Fruit fly (Drosophila melanogaster) whole organism, embryonic: ENCODE measurements around the gene Ilp1.

Experiments
- Ada2b ChIP-seq: fragments of 200-800 bp; sonication (Bioruptor generic); IDR thresholded peaks from 2 replicates; pipeline ENCODE4 v1.3.6; 2022; ENCODE audit warnings: missing biosample characterization, missing genetic modification characterization
- Adf1 ChIP-seq: fragments of 200-800 bp; sonication (Bioruptor generic); IDR thresholded peaks from 2 replicates; pipeline ENCODE4 v1.3.6; 2022; ENCODE audit warnings: missing biosample characterization, missing genetic modification characterization
- Atf6 ChIP-seq: fragments of 200-800 bp; sonication (Bioruptor generic); IDR thresholded peaks from 2 replicates; pipeline ENCODE4 v1.3.6; 2022; ENCODE audit warnings: missing biosample characterization, missing genetic modification characterization
- B-H2 ChIP-seq: fragments of 200-800 bp; sonication (Bioruptor generic); optimal IDR thresholded peaks from 2 replicates; lab custom pipeline; 2018; ENCODE audit warnings: missing biosample characterization, mild to moderate bottlenecking, missing genetic modification characterization
- CG10267 ChIP-seq: fragments of 200-800 bp; sonication (Bioruptor generic); optimal IDR thresholded peaks from 2 replicates; lab custom pipeline; 2018; ENCODE audit warnings: missing biosample characterization, mild to moderate bottlenecking, missing genetic modification characterization, moderate library complexity
- CG11696 ChIP-seq: fragments of 200-800 bp; sonication (Bioruptor generic); IDR thresholded peaks from 2 replicates; pipeline ENCODE4 v1.3.6; 2022; ENCODE audit warnings: missing biosample characterization, missing genetic modification characterization
- CG11723 ChIP-seq: fragments of 200-800 bp; sonication (Bioruptor generic); optimal IDR thresholded peaks from 2 replicates; lab custom pipeline; 2017; ENCODE audit warnings: missing biosample characterization, mild to moderate bottlenecking, missing genetic modification characterization
- CG1792 ChIP-seq: fragments of 200-800 bp; sonication (Bioruptor generic); optimal IDR thresholded peaks from 2 replicates; lab custom pipeline; 2016; ENCODE audit warnings: missing biosample characterization, missing genetic modification characterization
- CG2712 ChIP-seq: fragments of 200-800 bp; optimal IDR thresholded peaks from 3 replicates; lab custom pipeline; 2019; ENCODE audit warnings: missing biosample characterization, mild to moderate bottlenecking, missing genetic modification characterization, moderate library complexity
- CG31441 ChIP-seq: fragments of 200-800 bp; sonication (Bioruptor generic); IDR thresholded peaks from 2 replicates; pipeline ENCODE4 v1.3.6; 2022; ENCODE audit warnings: missing biosample characterization, missing genetic modification characterization
- CG33213 ChIP-seq: fragments of 200-800 bp; sonication (Bioruptor generic); optimal IDR thresholded peaks from 3 replicates; lab custom pipeline; 2016; ENCODE audit warnings: missing biosample characterization, missing genetic modification characterization
- CG42726 ChIP-seq: fragments of 200-800 bp; sonication (Bioruptor generic); IDR thresholded peaks from 2 replicates; pipeline ENCODE4 v1.3.6; 2022; ENCODE audit warnings: missing biosample characterization, missing genetic modification characterization; ENCODE audit not compliant: partially characterized antibody
- CG4328 ChIP-seq: fragments of 200-800 bp; sonication (Bioruptor generic); optimal IDR thresholded peaks from 3 replicates; lab custom pipeline; 2017; ENCODE audit warnings: missing biosample characterization, missing genetic modification reagents, missing genetic modification characterization
- CG4424 ChIP-seq: fragments of 200-800 bp; sonication (Bioruptor generic); optimal IDR thresholded peaks from 3 replicates; lab custom pipeline; 2016; ENCODE audit warnings: missing biosample characterization, missing genetic modification characterization
- CG5180 ChIP-seq: fragments of 200-800 bp; sonication (Bioruptor generic); optimal IDR thresholded peaks from 3 replicates; lab custom pipeline; 2017; ENCODE audit warnings: missing biosample characterization, missing genetic modification characterization, mild to moderate bottlenecking, moderate library complexity, missing genetic modification reagents
- CG6272 ChIP-seq: fragments of 200-800 bp; sonication (Bioruptor generic); IDR thresholded peaks from 2 replicates; pipeline ENCODE4 v1.3.6; 2022; ENCODE audit warnings: missing biosample characterization, missing genetic modification characterization
- CG7357 ChIP-seq: fragments of 200-800 bp; sonication (Bioruptor generic); IDR thresholded peaks from 3 replicates; pipeline ENCODE4 v1.3.6; 2022; ENCODE audit warnings: missing biosample characterization, missing genetic modification characterization
- CG8924 ChIP-seq: fragments of 200-800 bp; optimal IDR thresholded peaks from 3 replicates; lab custom pipeline; 2019; ENCODE audit warnings: missing biosample characterization, mild to moderate bottlenecking, missing genetic modification characterization, moderate library complexity
- CG9609 ChIP-seq: fragments of 200-800 bp; sonication (Bioruptor generic); optimal IDR thresholded peaks from 3 replicates; lab custom pipeline; 2016; ENCODE audit warnings: missing biosample characterization, missing genetic modification characterization
- CHES-1-like ChIP-seq: fragments of 200-800 bp; sonication (Bioruptor generic); optimal IDR thresholded peaks from 2 replicates; lab custom pipeline; 2016; ENCODE audit warnings: missing biosample characterization, missing genetic modification characterization
- D19A ChIP-seq: fragments of 200-800 bp; optimal IDR thresholded peaks from 3 replicates; lab custom pipeline; 2019; ENCODE audit warnings: missing biosample characterization, mild to moderate bottlenecking, missing genetic modification characterization, moderate library complexity
- Dfd ChIP-seq, 2 experiments: fragments of >200 bp; optimal IDR thresholded peaks; 2 replicates each; lab custom pipeline; 2017; ENCODE audit warnings: missing biosample characterization in 2 of 2, missing genetic modification characterization in 2 of 2
- Hand ChIP-seq: fragments of 200-800 bp; sonication (Bioruptor generic); optimal IDR thresholded peaks from 2 replicates; lab custom pipeline; 2017; ENCODE audit warnings: mild to moderate bottlenecking, missing biosample characterization, missing genetic modification reagents, missing genetic modification characterization
- HmgZ ChIP-seq: fragments of 200-800 bp; sonication (Bioruptor generic); optimal IDR thresholded peaks from 2 replicates; lab custom pipeline; 2018; ENCODE audit warnings: missing biosample characterization, mild to moderate bottlenecking, missing genetic modification characterization
- Hr78 ChIP-seq, 2 experiments: fragments of 200-800 bp in 1 of 2; fragments of >200 bp in 1 of 2; sonication (Bioruptor generic) in 1 of 2; optimal IDR thresholded peaks; 2 replicates each; lab custom pipeline; 2017 to 2019; ENCODE audit warnings: missing biosample characterization in 2 of 2, missing genetic modification characterization in 2 of 2, mild to moderate bottlenecking in 1 of 2, moderate library complexity in 1 of 2
- Lim3 ChIP-seq: fragments of 200-800 bp; sonication (Bioruptor generic); IDR thresholded peaks from 2 replicates; pipeline ENCODE4 v1.3.6; 2022; ENCODE audit warnings: missing biosample characterization, missing genetic modification characterization
- Oli ChIP-seq: fragments of 200-800 bp; sonication (Bioruptor generic); optimal IDR thresholded peaks from 2 replicates; lab custom pipeline; 2018; ENCODE audit warnings: missing biosample characterization, mild to moderate bottlenecking, missing genetic modification characterization, moderate library complexity
- Sox100B ChIP-seq: fragments of 200-800 bp; sonication (Bioruptor generic); optimal IDR thresholded peaks from 3 replicates; lab custom pipeline; 2018; ENCODE audit warnings: missing biosample characterization, mild to moderate bottlenecking, missing genetic modification characterization
- Sry-β ChIP-seq: fragments of 200-800 bp; sonication (Bioruptor generic); optimal IDR thresholded peaks from 2 replicates; lab custom pipeline; 2018; ENCODE audit warnings: missing biosample characterization, mild to moderate bottlenecking, missing genetic modification characterization, moderate library complexity
- aop ChIP-seq: fragments of 200-800 bp; sonication (Bioruptor generic); IDR thresholded peaks from 2 replicates; pipeline ENCODE4 v1.3.6; 2022; ENCODE audit warnings: missing biosample characterization, missing genetic modification characterization
- bcd ChIP-seq: fragments of 200-800 bp; sonication (Bioruptor generic); optimal IDR thresholded peaks from 2 replicates; lab custom pipeline; 2017; ENCODE audit warnings: missing biosample characterization, mild to moderate bottlenecking, missing genetic modification characterization
- eyg ChIP-seq: fragments of 200-800 bp; sonication (Bioruptor generic); optimal IDR thresholded peaks from 3 replicates; lab custom pipeline; 2016; ENCODE audit warnings: missing biosample characterization, missing genetic modification characterization
- gce ChIP-seq: fragments of 200-800 bp; sonication (Bioruptor generic); IDR thresholded peaks from 3 replicates; pipeline ENCODE4 v1.3.6; 2022; ENCODE audit warnings: missing biosample characterization, missing genetic modification characterization
- ken ChIP-seq: fragments of 200-800 bp; sonication (Bioruptor generic); IDR thresholded peaks from 3 replicates; pipeline ENCODE4 v1.3.6; 2022; ENCODE audit warnings: missing biosample characterization, missing genetic modification characterization
- lov ChIP-seq, 2 experiments: fragments of 200-800 bp in 1 of 2; fragments of >200 bp in 1 of 2; sonication (Bioruptor generic) in 1 of 2; IDR thresholded peaks in 1 of 2; optimal IDR thresholded peaks in 1 of 2; 2 replicates in 1 of 2; 3 replicates in 1 of 2; pipeline versions ENCODE4 v1.3.6 to Lab custom; 2017 to 2022; ENCODE audit warnings: missing biosample characterization in 1 of 2, missing genetic modification characterization in 1 of 2
- nau ChIP-seq: fragments of 200-800 bp; sonication (Bioruptor generic); optimal IDR thresholded peaks from 3 replicates; lab custom pipeline; 2017; ENCODE audit warnings: missing biosample characterization, mild to moderate bottlenecking, missing genetic modification characterization, missing genetic modification reagents
- nmo ChIP-seq: fragments of 200-800 bp; sonication (Bioruptor generic); optimal IDR thresholded peaks from 2 replicates; lab custom pipeline; 2018; ENCODE audit warnings: missing biosample characterization, mild to moderate bottlenecking, missing genetic modification characterization, moderate library complexity
- phol ChIP-seq: fragments of 200-800 bp; sonication (Bioruptor generic); optimal IDR thresholded peaks from 3 replicates; lab custom pipeline; 2018; ENCODE audit warnings: missing biosample characterization, mild to moderate bottlenecking, missing genetic modification characterization, moderate library complexity
- repo ChIP-seq: fragments of 200-800 bp; sonication (Bioruptor generic); optimal IDR thresholded peaks from 2 replicates; lab custom pipeline; 2016; ENCODE audit warnings: missing biosample characterization, missing genetic modification characterization
- sc ChIP-seq, 3 experiments: fragments of >200 bp in 2 of 3; fragments of 200-800 bp in 1 of 3; sonication (Bioruptor generic) in 1 of 3; optimal IDR thresholded peaks; 2 replicates in 2 of 3; 3 replicates in 1 of 3; lab custom pipeline; 2017; ENCODE audit warnings: mild to moderate bottlenecking in 1 of 3, missing biosample characterization in 1 of 3, missing genetic modification characterization in 1 of 3, missing genetic modification reagents in 1 of 3
- schlank ChIP-seq: fragments of 200-800 bp; sonication (Bioruptor generic); optimal IDR thresholded peaks from 2 replicates; lab custom pipeline; 2018; ENCODE audit warnings: missing biosample characterization, mild to moderate bottlenecking, missing genetic modification characterization
- sd ChIP-seq: fragments of 200-800 bp; sonication (Bioruptor generic); optimal IDR thresholded peaks from 3 replicates; lab custom pipeline; 2018; ENCODE audit warnings: missing biosample characterization, mild to moderate bottlenecking, missing genetic modification characterization, moderate library complexity
- sqz ChIP-seq: fragments of 200-800 bp; sonication (Bioruptor generic); optimal IDR thresholded peaks from 3 replicates; lab custom pipeline; 2018; ENCODE audit warnings: missing biosample characterization, mild to moderate bottlenecking, missing genetic modification characterization
- tin ChIP-seq: fragments of 200-800 bp; sonication (Bioruptor generic); optimal IDR thresholded peaks from 3 replicates; lab custom pipeline; 2016; ENCODE audit warnings: missing biosample characterization, missing genetic modification characterization
- ttk ChIP-seq: fragments of 200-800 bp; sonication (Bioruptor generic); IDR thresholded peaks from 2 replicates; pipeline ENCODE4 v2.1.2; 2022; ENCODE audit warnings: missing biosample characterization, missing genetic modification characterization
- unc-4 ChIP-seq: fragments of 200-800 bp; sonication (Bioruptor generic); IDR thresholded peaks from 2 replicates; pipeline ENCODE4 v1.3.6; 2022; ENCODE audit warnings: missing biosample characterization, missing genetic modification characterization; ENCODE audit not compliant: partially characterized antibody
- unpg ChIP-seq: fragments of 200-800 bp; sonication (Bioruptor generic); optimal IDR thresholded peaks from 3 replicates; lab custom pipeline; 2018; ENCODE audit warnings: missing biosample characterization, mild to moderate bottlenecking, missing genetic modification characterization, moderate library complexity
- z ChIP-seq: fragments of 200-800 bp; sonication (Bioruptor generic); IDR thresholded peaks from 3 replicates; pipeline ENCODE4 v1.3.6; 2022; ENCODE audit warnings: missing biosample characterization, missing genetic modification characterization
- zen2 ChIP-seq: fragments of 200-800 bp; sonication (Bioruptor generic); IDR thresholded peaks from 3 replicates; pipeline ENCODE4 v1.3.6; 2022; ENCODE audit warnings: missing biosample characterization, missing genetic modification characterization; ENCODE audit not compliant: partially characterized antibody

The Ilp1 gene

dm6 chr3L:9847420-9847977, 49.3 kb downstream of the Ilp1 start (continued):
- TF ChIP-seq Ada2b (GFP tag; lab: Robert Waterston, UW) = peak; percentile 53
- TF ChIP-seq Hand (GFP tag; lab: Kevin White, UChicago) = no peak
- TF ChIP-seq ken (GFP tag; lab: Robert Waterston, UW) = no peak
- no peak for TF ChIP-seq Hr78 (GFP tag; optimal IDR thresholded peaks at IDR 0.05; lab: Kevin White, UChicago)
- TF ChIP-seq repo (GFP tag; lab: Kevin White, UChicago) = no peak
- peak; percentile 44 for TF ChIP-seq unpg
- peak; percentile 26 for TF ChIP-seq nau (GFP tag; lab: Kevin White, UChicago)
- no peak for TF ChIP-seq CG31441 (GFP tag; lab: Robert Waterston, UW)
- no peak for TF ChIP-seq CG10267 (tag; lab: Kevin White, UChicago)
- TF ChIP-seq bcd (GFP tag; lab: Kevin White, UChicago) = peak; percentile 35
- TF ChIP-seq sd (tag; lab: Kevin White, UChicago) = peak; percentile 75
- TF ChIP-seq CG11696 (GFP tag; lab: Robert Waterston, UW) = peak; percentile 63; the same call in 1 of the 2 replicates
- TF ChIP-seq sc (optimal IDR thresholded peaks at IDR 0.05; lab: Kevin White, UChicago) = no peak
- TF ChIP-seq sc (GFP tag; optimal IDR thresholded peaks at IDR 0.05; lab: Kevin White, UChicago) = no peak
- peak; percentile 16 for TF ChIP-seq CG5180 (GFP tag; lab: Kevin White, UChicago)
- TF ChIP-seq CG8924 (tag; lab: Kevin White, UChicago) = peak; percentile 41
- TF ChIP-seq tin (GFP tag; lab: Kevin White, UChicago) = peak; percentile 33
- TF ChIP-seq eyg = peak; percentile 17
- TF ChIP-seq nmo (GFP tag; lab: Kevin White, UChicago) = peak; percentile 23
- TF ChIP-seq sqz (GFP tag; lab: Kevin White, UChicago) = peak; percentile 47
- TF ChIP-seq z (GFP tag; lab: Robert Waterston, UW) = no peak; the same call in 2 of the 3 replicates
- TF ChIP-seq Oli (tag; lab: Kevin White, UChicago) = peak; percentile 36
- peak; percentile 10 for TF ChIP-seq CG1792
- TF ChIP-seq CHES-1-like (GFP tag; lab: Kevin White, UChicago) = peak; percentile 59
- TF ChIP-seq CG7357 = no peak
- peak; percentile 46 for TF ChIP-seq schlank (tag; lab: Kevin White, UChicago)
- peak; percentile 37 for TF ChIP-seq HmgZ (tag; lab: Kevin White, UChicago)
- TF ChIP-seq CG6272 (GFP tag; lab: Robert Waterston, UW) = no peak
- TF ChIP-seq Sox100B (GFP tag; lab: Kevin White, UChicago) = peak; percentile 30
- TF ChIP-seq gce (GFP tag; lab: Robert Waterston, UW) = 0 out of 3 replicates have a peak, but pooled peaks have one; percentile 19
- TF ChIP-seq Dfd (GFP tag; optimal IDR thresholded peaks at IDR 0.05; lab: Kevin White, UChicago) = no peak
- TF ChIP-seq CG42726 (GFP tag; lab: Robert Waterston, UW) = no peak
- TF ChIP-seq CG33213 = no peak
- TF ChIP-seq ttk = peak; percentile 48
- TF ChIP-seq CG11723 = no peak
- TF ChIP-seq CG9609 (GFP tag; lab: Kevin White, UChicago) = peak; percentile 48
- TF ChIP-seq Adf1 (GFP tag; lab: Robert Waterston, UW) = no peak
- TF ChIP-seq Sry-β (GFP tag; lab: Kevin White, UChicago) = no peak
- peak; percentile 58; the same call in 1 of the 2 replicates for TF ChIP-seq Atf6 (GFP tag; lab: Robert Waterston, UW)
- TF ChIP-seq unc-4 (GFP tag; lab: Robert Waterston, UW) = no peak
- TF ChIP-seq Lim3 (GFP tag; lab: Robert Waterston, UW) = no peak
- TF ChIP-seq aop (GFP tag; lab: Robert Waterston, UW) = no peak
- TF ChIP-seq D19A (tag; lab: Kevin White, UChicago) = peak; percentile 94
- TF ChIP-seq zen2 (GFP tag; lab: Robert Waterston, UW) = no peak
- peak; percentile 30 for TF ChIP-seq CG4424 (GFP tag; lab: Kevin White, UChicago)
- peak; percentile 21 for TF ChIP-seq B-H2 (GFP tag; lab: Kevin White, UChicago)
- peak; percentile 29 for TF ChIP-seq CG4328 (GFP tag; lab: Kevin White, UChicago)
- TF ChIP-seq CG2712 (tag; lab: Kevin White, UChicago) = peak; percentile 28
- TF ChIP-seq lov (optimal IDR thresholded peaks at IDR 0.05; lab: Kevin White, UChicago) = no peak
- no peak for TF ChIP-seq lov (GFP tag; IDR thresholded peaks at IDR 0.05; lab: Robert Waterston, UW)
- peak; percentile 27 for TF ChIP-seq phol (tag; lab: Kevin White, UChicago)
